Fruit fly (Drosophila melanogaster) whole organism, embryonic: Measurements from ENCODE around the gene ClpP.
A peak's percentile ranks its signal among the peaks of the same experiment; 100 is the strongest.

Experiments
- Asciz ChIP-seq: fragments of 200-800 bp; sonication (Bioruptor generic); optimal IDR thresholded peaks from 2 replicates; lab custom pipeline; 2017; ENCODE audit warnings: missing biosample characterization, mild to moderate bottlenecking, missing genetic modification characterization, missing genetic modification reagents
- BEAF-32 ChIP-seq: fragments of 200-800 bp; sonication (Bioruptor generic); optimal IDR thresholded peaks from 3 replicates; lab custom pipeline; 2017; ENCODE audit warnings: missing biosample characterization, missing genetic modification characterization, mild to moderate bottlenecking, moderate library complexity, missing genetic modification reagents
- CG10267 ChIP-seq: fragments of 200-800 bp; sonication (Bioruptor generic); optimal IDR thresholded peaks from 2 replicates; lab custom pipeline; 2018; ENCODE audit warnings: missing biosample characterization, mild to moderate bottlenecking, missing genetic modification characterization, moderate library complexity
- CG12942 ChIP-seq: fragments of 200-800 bp; sonication (Bioruptor generic); optimal IDR thresholded peaks from 3 replicates; lab custom pipeline; 2016; ENCODE audit warnings: missing biosample characterization, missing genetic modification characterization
- CG14014 ChIP-seq: fragments of 200-800 bp; sonication (Bioruptor generic); IDR thresholded peaks from 2 replicates; pipeline ENCODE4 v1.3.6; 2022; ENCODE audit warnings: missing biosample characterization, missing genetic modification characterization
- CG15073 ChIP-seq: fragments of 200-800 bp; sonication (Bioruptor generic); optimal IDR thresholded peaks from 2 replicates; lab custom pipeline; 2016; ENCODE audit warnings: missing biosample characterization, missing genetic modification characterization
- CG15269 ChIP-seq: fragments of 200-800 bp; sonication (Bioruptor generic); optimal IDR thresholded peaks from 2 replicates; lab custom pipeline; 2018; ENCODE audit warnings: missing biosample characterization, mild to moderate bottlenecking, missing genetic modification characterization, moderate library complexity
- CG1647 ChIP-seq: fragments of 200-800 bp; sonication (Bioruptor generic); optimal IDR thresholded peaks from 3 replicates; lab custom pipeline; 2016; ENCODE audit warnings: missing biosample characterization, missing genetic modification characterization
- CG16813 ChIP-seq: fragments of 200-800 bp; sonication (Bioruptor generic); IDR thresholded peaks from 3 replicates; pipeline ENCODE4 v1.3.6; 2022; ENCODE audit warnings: missing biosample characterization, missing genetic modification characterization; ENCODE audit not compliant: partially characterized antibody
- CG2712 ChIP-seq: fragments of 200-800 bp; optimal IDR thresholded peaks from 3 replicates; lab custom pipeline; 2019; ENCODE audit warnings: missing biosample characterization, mild to moderate bottlenecking, missing genetic modification characterization, moderate library complexity
- CG31365 ChIP-seq: fragments of 200-800 bp; sonication (Bioruptor generic); optimal IDR thresholded peaks from 2 replicates; lab custom pipeline; 2018; ENCODE audit warnings: missing biosample characterization, mild to moderate bottlenecking, missing genetic modification characterization
- CG32767 ChIP-seq: fragments of 200-800 bp; sonication (Bioruptor generic); IDR thresholded peaks from 2 replicates; pipeline ENCODE4 v1.3.6; 2022; ENCODE audit warnings: missing biosample characterization, missing genetic modification characterization
- CG34376 ChIP-seq: fragments of 200-800 bp; sonication (Bioruptor generic); optimal IDR thresholded peaks from 2 replicates; lab custom pipeline; 2018; ENCODE audit warnings: missing biosample characterization, mild to moderate bottlenecking, missing genetic modification characterization
- CG34422 ChIP-seq: fragments of 200-800 bp; sonication (Bioruptor generic); IDR thresholded peaks from 3 replicates; pipeline ENCODE4 v1.3.6; 2022; ENCODE audit warnings: missing biosample characterization, missing genetic modification characterization
- CG3995 ChIP-seq: fragments of 200-800 bp; sonication (Bioruptor generic); optimal IDR thresholded peaks from 3 replicates; lab custom pipeline; 2016; ENCODE audit warnings: missing biosample characterization, missing genetic modification characterization
- CG4617 ChIP-seq: fragments of 200-800 bp; sonication (Bioruptor generic); optimal IDR thresholded peaks from 3 replicates; lab custom pipeline; 2016; ENCODE audit warnings: missing biosample characterization, missing genetic modification characterization, borderline replicate concordance
- CG4730 ChIP-seq: fragments of 200-800 bp; sonication (Bioruptor generic); IDR thresholded peaks from 2 replicates; pipeline ENCODE4 v1.3.6; 2022; ENCODE audit warnings: missing biosample characterization, missing genetic modification characterization
- CG5953 ChIP-seq: fragments of 200-800 bp; sonication (Bioruptor generic); IDR thresholded peaks from 2 replicates; pipeline ENCODE4 v1.3.6; 2022; ENCODE audit warnings: missing biosample characterization, missing genetic modification characterization
- CG7271 ChIP-seq: fragments of 200-800 bp; sonication (Bioruptor generic); optimal IDR thresholded peaks from 2 replicates; lab custom pipeline; 2018; ENCODE audit warnings: missing biosample characterization, mild to moderate bottlenecking, missing genetic modification characterization, moderate library complexity
- CG8924 ChIP-seq: fragments of 200-800 bp; optimal IDR thresholded peaks from 3 replicates; lab custom pipeline; 2019; ENCODE audit warnings: missing biosample characterization, mild to moderate bottlenecking, missing genetic modification characterization, moderate library complexity
- CG9876 ChIP-seq: fragments of 200-800 bp; sonication (Bioruptor generic); optimal IDR thresholded peaks from 2 replicates; lab custom pipeline; 2016; ENCODE audit warnings: missing biosample characterization, missing genetic modification characterization
- Dll ChIP-seq: fragments of 200-800 bp; sonication (Bioruptor generic); IDR thresholded peaks from 4 replicates; pipeline ENCODE4 v1.3.6; 2022; ENCODE audit warnings: missing biosample characterization, missing genetic modification characterization; ENCODE audit not compliant: partially characterized antibody
- Doc3 ChIP-seq: fragments of 200-800 bp; sonication (Bioruptor generic); IDR thresholded peaks from 3 replicates; pipeline ENCODE4 v1.3.6; 2022; ENCODE audit warnings: missing biosample characterization, missing genetic modification characterization; ENCODE audit not compliant: partially characterized antibody
- ERR ChIP-seq: fragments of 200-800 bp; sonication (Bioruptor generic); optimal IDR thresholded peaks from 2 replicates; lab custom pipeline; 2016; ENCODE audit warnings: missing biosample characterization, missing genetic modification characterization
- HmgD ChIP-seq: fragments of 200-800 bp; sonication (Bioruptor generic); optimal IDR thresholded peaks from 3 replicates; lab custom pipeline; 2016; ENCODE audit warnings: missing biosample characterization, missing genetic modification characterization
- Jarid2 ChIP-seq: fragments of 200-800 bp; sonication (Bioruptor generic); optimal IDR thresholded peaks from 3 replicates; lab custom pipeline; 2017; ENCODE audit warnings: mild to moderate bottlenecking, missing biosample characterization, missing genetic modification reagents, missing genetic modification characterization
- Med ChIP-seq: fragments of 200-800 bp; sonication (Bioruptor generic); peaks from one replicate; lab custom pipeline; 2016; ENCODE audit warnings: missing biosample characterization, missing genetic modification characterization, mild to moderate bottlenecking, inconsistent platforms, moderate library complexity
- Sox100B ChIP-seq: fragments of 200-800 bp; sonication (Bioruptor generic); optimal IDR thresholded peaks from 3 replicates; lab custom pipeline; 2018; ENCODE audit warnings: missing biosample characterization, mild to moderate bottlenecking, missing genetic modification characterization
- Sry-β ChIP-seq: fragments of 200-800 bp; sonication (Bioruptor generic); optimal IDR thresholded peaks from 2 replicates; lab custom pipeline; 2018; ENCODE audit warnings: missing biosample characterization, mild to moderate bottlenecking, missing genetic modification characterization, moderate library complexity
- amos ChIP-seq: fragments of 200-800 bp; sonication (Bioruptor generic); IDR thresholded peaks from 2 replicates; pipeline ENCODE4 v1.3.6; 2022; ENCODE audit warnings: missing biosample characterization, missing genetic modification characterization; ENCODE audit not compliant: partially characterized antibody
- bbx ChIP-seq: fragments of 200-800 bp; sonication (Bioruptor generic); IDR thresholded peaks from 2 replicates; pipeline ENCODE4 v1.3.6; 2022; ENCODE audit warnings: missing biosample characterization, missing genetic modification characterization; ENCODE audit not compliant: partially characterized antibody
- cwo ChIP-seq: fragments of 200-800 bp; sonication (Bioruptor generic); optimal IDR thresholded peaks from 3 replicates; lab custom pipeline; 2017; ENCODE audit warnings: missing biosample characterization, missing genetic modification characterization, mild to moderate bottlenecking, moderate library complexity, missing genetic modification reagents
- eve ChIP-seq, 2 experiments: fragments of >200 bp; optimal IDR thresholded peaks; 2 replicates each; lab custom pipeline; 2017; ENCODE audit warnings: missing biosample characterization in 2 of 2, missing genetic modification characterization in 2 of 2
- gsb ChIP-seq: fragments of 200-800 bp; sonication (Bioruptor generic); IDR thresholded peaks from 2 replicates; pipeline ENCODE4 v1.3.6; 2022; ENCODE audit warnings: missing biosample characterization, missing genetic modification characterization
- hb ChIP-seq: fragments of 200-800 bp; sonication (Bioruptor generic); IDR thresholded peaks from 3 replicates; pipeline ENCODE4 v1.3.6; 2022; ENCODE audit warnings: missing biosample characterization, missing genetic modification characterization; ENCODE audit not compliant: partially characterized antibody
- lola ChIP-seq, 3 experiments: fragments of >200 bp in 2 of 3; fragments of 200-800 bp in 1 of 3; sonication (Bioruptor generic) in 1 of 3; optimal IDR thresholded peaks; 2 replicates each; lab custom pipeline; 2017 to 2019; ENCODE audit warnings: missing biosample characterization in 3 of 3, missing genetic modification characterization in 3 of 3, mild to moderate bottlenecking in 1 of 3, moderate library complexity in 1 of 3
- mirr ChIP-seq: fragments of 200-800 bp; sonication (Bioruptor generic); optimal IDR thresholded peaks from 3 replicates; lab custom pipeline; 2018; ENCODE audit warnings: missing biosample characterization, mild to moderate bottlenecking, missing genetic modification characterization
- nom ChIP-seq: fragments of 200-800 bp; sonication (Bioruptor generic); optimal IDR thresholded peaks from 2 replicates; lab custom pipeline; 2017; ENCODE audit warnings: missing biosample characterization, missing genetic modification characterization, mild to moderate bottlenecking, moderate library complexity, missing genetic modification reagents
- pnt ChIP-seq: fragments of 200-800 bp; sonication (Bioruptor generic); optimal IDR thresholded peaks from 3 replicates; lab custom pipeline; 2016; ENCODE audit warnings: missing biosample characterization, missing genetic modification characterization
- sens ChIP-seq: fragments of 200-800 bp; sonication (Bioruptor generic); peaks from one replicate; lab custom pipeline; 2016; ENCODE audit warnings: missing biosample characterization, missing genetic modification characterization
- shn ChIP-seq: fragments of 200-800 bp; sonication (Bioruptor generic); optimal IDR thresholded peaks from 3 replicates; lab custom pipeline; 2016; ENCODE audit warnings: missing biosample characterization, missing genetic modification characterization
- slou ChIP-seq: fragments of 200-800 bp; sonication (Bioruptor generic); optimal IDR thresholded peaks from 3 replicates; lab custom pipeline; 2016; ENCODE audit warnings: missing biosample characterization, missing genetic modification characterization
- slp2 ChIP-seq: fragments of 200-800 bp; sonication (Bioruptor generic); optimal IDR thresholded peaks from 2 replicates; lab custom pipeline; 2016; ENCODE audit warnings: missing biosample characterization, missing genetic modification characterization
- so ChIP-seq: fragments of 200-800 bp; sonication (Bioruptor generic); IDR thresholded peaks from 3 replicates; pipeline ENCODE4 v1.3.6; 2022; ENCODE audit warnings: missing biosample characterization, missing genetic modification characterization
- ssp ChIP-seq: fragments of 200-800 bp; sonication (Bioruptor generic); IDR thresholded peaks from 2 replicates; pipeline ENCODE4 v1.3.6; 2022; ENCODE audit warnings: missing biosample characterization, missing genetic modification characterization
- trem ChIP-seq: fragments of 200-800 bp; optimal IDR thresholded peaks from 3 replicates; lab custom pipeline; 2019; ENCODE audit warnings: missing biosample characterization, mild to moderate bottlenecking, missing genetic modification characterization, moderate library complexity

The ClpP gene

DNA sequence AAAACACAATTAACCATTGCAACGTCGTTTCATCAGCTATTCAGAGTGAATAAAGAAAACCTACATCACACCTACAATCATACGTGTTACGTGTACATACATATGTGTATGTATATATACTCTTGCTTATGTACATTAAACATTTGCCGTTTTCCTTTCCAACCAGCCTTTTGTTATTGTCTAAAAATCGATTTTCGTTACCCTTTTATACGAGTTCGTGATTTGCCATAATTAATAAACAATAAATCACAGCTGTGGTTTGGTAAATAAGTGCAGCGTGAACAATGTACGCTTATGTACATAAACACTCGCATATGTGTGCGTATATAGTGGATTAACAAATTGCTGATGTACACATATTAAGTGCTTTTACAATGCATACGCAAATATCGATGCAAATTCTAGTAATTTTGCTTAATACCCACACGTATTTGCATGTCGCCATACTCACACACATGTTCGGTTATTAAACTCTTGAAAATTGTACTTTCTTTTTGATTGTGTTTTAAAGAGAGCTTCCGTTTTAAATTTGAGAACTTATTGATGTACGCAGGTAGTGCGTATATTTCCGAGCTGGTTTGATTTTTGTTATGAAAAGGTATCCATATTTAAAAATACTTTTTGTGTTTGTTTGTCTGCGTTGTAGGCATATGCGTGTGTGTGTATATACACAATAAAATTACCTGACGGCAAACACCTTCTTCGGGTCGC, 40.4 kb downstream of the ClpP start (continued):
- TF ChIP-seq mirr (GFP tag; lab: Kevin White, UChicago) (peak; percentile 13), sens (GFP tag; lab: Kevin White, UChicago) (peak; percentile 80), amos (GFP tag; lab: Robert Waterston, UW) (no peak), CG7271 (no peak), lola (GFP tag; optimal IDR thresholded peaks at IDR 0.05; lab: Kevin White, UChicago) (peak in 1 of 3 experiments; percentile 2), Jarid2 (no peak), Asciz (GFP tag; lab: Kevin White, UChicago) (peak; percentile 24), cwo (GFP tag; lab: Kevin White, UChicago) (no peak), CG32767 (GFP tag; lab: Robert Waterston, UW) (peak; percentile 19; the same call in 1 of the 2 replicates), CG34376 (peak; percentile 60), nom (GFP tag; lab: Kevin White, UChicago) (peak; percentile 36)
- TF ChIP-seq, all 482 proteins: peak for 33

DNA sequence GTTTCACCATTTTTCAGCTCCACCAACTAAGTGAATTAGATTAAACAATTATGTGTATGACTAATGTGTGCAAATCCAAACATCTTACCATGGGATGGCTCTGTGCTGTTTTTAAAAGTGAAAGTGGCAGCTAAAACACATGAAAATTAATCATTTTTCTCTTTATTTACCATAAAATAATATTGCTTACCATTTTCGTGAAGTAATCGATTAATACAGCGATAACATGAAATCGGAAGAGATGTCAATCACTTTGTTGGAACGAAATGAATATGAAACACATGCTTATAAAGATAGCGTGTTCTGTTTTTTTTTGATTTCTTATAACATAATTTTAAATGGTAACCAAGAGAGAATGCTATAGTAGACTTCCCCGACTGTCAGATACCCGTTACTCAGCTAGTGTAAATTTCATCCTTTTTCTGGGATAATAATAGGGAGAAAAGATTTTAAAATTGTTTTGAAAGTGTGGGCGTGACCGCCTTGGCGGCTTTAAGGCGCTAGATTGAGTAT, 47.3 kb downstream of the ClpP start:
- no peak for TF ChIP-seq so (GFP tag; lab: Robert Waterston, UW)
- TF ChIP-seq CG16813 (GFP tag; lab: Robert Waterston, UW), result peak; percentile 45; the same call in 1 of the 3 replicates
- no peak for TF ChIP-seq CG12942 (GFP tag; lab: Kevin White, UChicago)
- no peak for TF ChIP-seq CG34422 (GFP tag; lab: Robert Waterston, UW)
- no peak for TF ChIP-seq CG14014
- no peak for TF ChIP-seq CG9876 (GFP tag; lab: Kevin White, UChicago)
- peak; percentile 57 for TF ChIP-seq CG4617 (GFP tag; lab: Kevin White, UChicago)
- no peak for TF ChIP-seq CG5953 (GFP tag; lab: Robert Waterston, UW)
- TF ChIP-seq trem, result peak; percentile 18
- no peak for TF ChIP-seq CG4730
- peak; percentile 15 for TF ChIP-seq CG10267 (tag; lab: Kevin White, UChicago)
- TF ChIP-seq bbx, result 0 out of 2 replicates have a peak, but pooled peaks have one; percentile 9
- TF ChIP-seq ssp, result no peak
- TF ChIP-seq CG15073 (GFP tag; lab: Kevin White, UChicago), result no peak
- peak; percentile 79 for TF ChIP-seq CG8924 (tag; lab: Kevin White, UChicago)
- no peak for TF ChIP-seq shn
- no peak for TF ChIP-seq CG31365 (tag; lab: Kevin White, UChicago)
- TF ChIP-seq BEAF-32, result peak; percentile 57
- TF ChIP-seq Sox100B (GFP tag; lab: Kevin White, UChicago), result peak; percentile 3
- TF ChIP-seq pnt, result no peak
- no peak for TF ChIP-seq gsb (GFP tag; lab: Robert Waterston, UW)
- TF ChIP-seq slp2 (GFP tag; lab: Kevin White, UChicago), result no peak
- peak; percentile 59 for TF ChIP-seq Med
- peak in 1 of 2 experiments; percentile 61 for TF ChIP-seq eve (GFP tag; optimal IDR thresholded peaks at IDR 0.05; lab: Kevin White, UChicago)
- TF ChIP-seq mirr (GFP tag; lab: Kevin White, UChicago), result no peak
- TF ChIP-seq Doc3, result 0 out of 3 replicates have a peak, but pooled peaks have one; percentile 38
- TF ChIP-seq CG15269 (tag; lab: Kevin White, UChicago), result no peak
- peak; percentile 60 for TF ChIP-seq CG3995 (GFP tag; lab: Kevin White, UChicago)
- peak; percentile 63 for TF ChIP-seq Dll (GFP tag; lab: Robert Waterston, UW)
- TF ChIP-seq ERR (GFP tag; lab: Kevin White, UChicago), result no peak
- TF ChIP-seq Sry-β (GFP tag; lab: Kevin White, UChicago), result peak; percentile 54
- TF ChIP-seq HmgD (GFP tag; lab: Kevin White, UChicago), result no peak
- TF ChIP-seq CG1647, result no peak
- TF ChIP-seq sens (GFP tag; lab: Kevin White, UChicago), result peak; percentile 91
- TF ChIP-seq CG2712 (tag; lab: Kevin White, UChicago), result peak; percentile 16
- TF ChIP-seq slou, result no peak
- TF ChIP-seq hb (GFP tag; lab: Robert Waterston, UW), result no peak
